Fruit fly (Drosophila melanogaster) whole organism, embryonic: Measurements from ENCODE around the gene CG7557.

Experiments used
- Ada2b ChIP-seq: fragments of 200-800 bp; sonication (Bioruptor generic); IDR thresholded peaks from 2 replicates; pipeline ENCODE4 v1.3.6; 2022; ENCODE audit warnings: missing biosample characterization, missing genetic modification characterization
- Antp ChIP-seq: fragments of 200-800 bp; sonication (Bioruptor generic); optimal IDR thresholded peaks from 3 replicates; lab custom pipeline; 2016; ENCODE audit warnings: missing biosample characterization, missing genetic modification characterization
- CG10654 ChIP-seq: fragments of 200-800 bp; sonication (Bioruptor generic); optimal IDR thresholded peaks from 2 replicates; lab custom pipeline; 2016; ENCODE audit warnings: missing biosample characterization, missing genetic modification characterization
- CG11504 ChIP-seq: fragments of 200-800 bp; sonication (Bioruptor generic); optimal IDR thresholded peaks from 3 replicates; lab custom pipeline; 2019; ENCODE audit warnings: missing biosample characterization, mild to moderate bottlenecking, missing genetic modification characterization, moderate library complexity
- CG11696 ChIP-seq: fragments of 200-800 bp; sonication (Bioruptor generic); IDR thresholded peaks from 2 replicates; pipeline ENCODE4 v1.3.6; 2022; ENCODE audit warnings: missing biosample characterization, missing genetic modification characterization
- CG13123 ChIP-seq: fragments of 200-800 bp; sonication (Bioruptor generic); optimal IDR thresholded peaks from 2 replicates; lab custom pipeline; 2016; ENCODE audit warnings: missing biosample characterization, missing genetic modification characterization
- CG15011 ChIP-seq: fragments of 200-800 bp; sonication (Bioruptor generic); optimal IDR thresholded peaks from 3 replicates; lab custom pipeline; 2018; ENCODE audit warnings: missing biosample characterization, mild to moderate bottlenecking, missing genetic modification characterization
- CG15073 ChIP-seq: fragments of 200-800 bp; sonication (Bioruptor generic); optimal IDR thresholded peaks from 2 replicates; lab custom pipeline; 2016; ENCODE audit warnings: missing biosample characterization, missing genetic modification characterization
- CG16813 ChIP-seq: fragments of 200-800 bp; sonication (Bioruptor generic); IDR thresholded peaks from 3 replicates; pipeline ENCODE4 v1.3.6; 2022; ENCODE audit warnings: missing biosample characterization, missing genetic modification characterization; ENCODE audit not compliant: partially characterized antibody
- CG17385 ChIP-seq: fragments of 200-800 bp; sonication (Bioruptor generic); optimal IDR thresholded peaks from 3 replicates; lab custom pipeline; 2018; ENCODE audit warnings: missing biosample characterization, mild to moderate bottlenecking, missing genetic modification characterization
- CG1832 ChIP-seq: fragments of 200-800 bp; sonication (Bioruptor generic); optimal IDR thresholded peaks from 2 replicates; lab custom pipeline; 2017; ENCODE audit warnings: missing biosample characterization, mild to moderate bottlenecking, missing genetic modification characterization, inconsistent platforms
- CG18599 ChIP-seq: fragments of 200-800 bp; sonication (Bioruptor generic); optimal IDR thresholded peaks from 3 replicates; lab custom pipeline; 2017; ENCODE audit warnings: missing biosample characterization, missing genetic modification characterization, mild to moderate bottlenecking, moderate library complexity, missing genetic modification reagents
- CG2712 ChIP-seq: fragments of 200-800 bp; optimal IDR thresholded peaks from 3 replicates; lab custom pipeline; 2019; ENCODE audit warnings: missing biosample characterization, mild to moderate bottlenecking, missing genetic modification characterization, moderate library complexity
- CG32532 ChIP-seq: fragments of 200-800 bp; sonication (Bioruptor generic); IDR thresholded peaks from 2 replicates; pipeline ENCODE4 v1.3.6; 2022; ENCODE audit warnings: missing biosample characterization, missing genetic modification characterization
- CG32772 ChIP-seq: fragments of 200-800 bp; sonication (Bioruptor generic); IDR thresholded peaks from 2 replicates; pipeline ENCODE4 v1.3.6; 2022; ENCODE audit warnings: missing biosample characterization, missing genetic modification characterization
- CG34224 ChIP-seq: fragments of 200-800 bp; sonication (Bioruptor generic); IDR thresholded peaks from 3 replicates; pipeline ENCODE4 v1.3.6; 2022; ENCODE audit warnings: missing biosample characterization, missing genetic modification characterization; ENCODE audit not compliant: partially characterized antibody
- CG4404 ChIP-seq: fragments of 200-800 bp; sonication (Bioruptor generic); IDR thresholded peaks from 2 replicates; pipeline ENCODE4 v1.3.6; 2022; ENCODE audit warnings: missing biosample characterization, missing genetic modification characterization
- CG4424 ChIP-seq: fragments of 200-800 bp; sonication (Bioruptor generic); optimal IDR thresholded peaks from 3 replicates; lab custom pipeline; 2016; ENCODE audit warnings: missing biosample characterization, missing genetic modification characterization
- CG5180 ChIP-seq: fragments of 200-800 bp; sonication (Bioruptor generic); optimal IDR thresholded peaks from 3 replicates; lab custom pipeline; 2017; ENCODE audit warnings: missing biosample characterization, missing genetic modification characterization, mild to moderate bottlenecking, moderate library complexity, missing genetic modification reagents
- CG6791 ChIP-seq: fragments of 200-800 bp; sonication (Bioruptor generic); IDR thresholded peaks from 3 replicates; pipeline ENCODE4 v1.3.6; 2022; ENCODE audit warnings: missing biosample characterization, missing genetic modification characterization; ENCODE audit not compliant: partially characterized antibody
- CG7271 ChIP-seq: fragments of 200-800 bp; sonication (Bioruptor generic); optimal IDR thresholded peaks from 2 replicates; lab custom pipeline; 2018; ENCODE audit warnings: missing biosample characterization, mild to moderate bottlenecking, missing genetic modification characterization, moderate library complexity
- CG7556 ChIP-seq: fragments of 200-800 bp; sonication (Bioruptor generic); optimal IDR thresholded peaks from 2 replicates; lab custom pipeline; 2017; ENCODE audit warnings: missing biosample characterization, mild to moderate bottlenecking, missing genetic modification characterization
- CG9215 ChIP-seq: fragments of 200-800 bp; sonication (Bioruptor generic); IDR thresholded peaks from 2 replicates; pipeline ENCODE4 v1.3.6; 2022; ENCODE audit warnings: missing biosample characterization, missing genetic modification characterization
- CTCF ChIP-seq: fragments of 200-800 bp; sonication (Bioruptor generic); optimal IDR thresholded peaks from 2 replicates; lab custom pipeline; 2017; ENCODE audit warnings: missing biosample characterization, mild to moderate bottlenecking, missing genetic modification characterization, moderate library complexity
- CoRest ChIP-seq: fragments of 200-800 bp; sonication (Bioruptor generic); optimal IDR thresholded peaks from 3 replicates; lab custom pipeline; 2018; ENCODE audit warnings: missing biosample characterization, mild to moderate bottlenecking, missing genetic modification characterization, moderate library complexity
- Dek ChIP-seq: fragments of 200-800 bp; sonication (Bioruptor generic); optimal IDR thresholded peaks from 3 replicates; lab custom pipeline; 2019; ENCODE audit warnings: missing biosample characterization, mild to moderate bottlenecking, missing genetic modification characterization, moderate library complexity
- Neu2 ChIP-seq: fragments of 200-800 bp; sonication (Bioruptor generic); optimal IDR thresholded peaks from 3 replicates; lab custom pipeline; 2016; ENCODE audit warnings: missing biosample characterization, missing genetic modification characterization, borderline replicate concordance
- Optix ChIP-seq: fragments of 200-800 bp; sonication (Bioruptor generic); IDR thresholded peaks from 3 replicates; pipeline ENCODE4 v1.3.6; 2022; ENCODE audit warnings: missing biosample characterization, missing genetic modification characterization
- Ptx1 ChIP-seq: fragments of 200-800 bp; sonication (Bioruptor generic); IDR thresholded peaks from 2 replicates; pipeline ENCODE4 v1.3.6; 2022; ENCODE audit warnings: missing biosample characterization, missing genetic modification characterization
- Sry-β ChIP-seq: fragments of 200-800 bp; sonication (Bioruptor generic); optimal IDR thresholded peaks from 2 replicates; lab custom pipeline; 2018; ENCODE audit warnings: missing biosample characterization, mild to moderate bottlenecking, missing genetic modification characterization, moderate library complexity
- Usf ChIP-seq: fragments of 200-800 bp; sonication (Bioruptor generic); optimal IDR thresholded peaks from 2 replicates; lab custom pipeline; 2017; ENCODE audit warnings: missing genotype, missing biosample characterization, missing genetic modification characterization
- ap ChIP-seq: fragments of 200-800 bp; sonication (Bioruptor generic); IDR thresholded peaks from 2 replicates; pipeline ENCODE4 v1.3.6; 2022; ENCODE audit warnings: missing biosample characterization, missing genetic modification characterization
- ato ChIP-seq: fragments of 200-800 bp; sonication (Bioruptor generic); IDR thresholded peaks from 2 replicates; pipeline ENCODE4 v1.3.6; 2022; ENCODE audit warnings: missing biosample characterization, missing genetic modification characterization; ENCODE audit not compliant: partially characterized antibody
- bab2 ChIP-seq: fragments of 200-800 bp; sonication (Bioruptor generic); optimal IDR thresholded peaks from 2 replicates; lab custom pipeline; 2016; ENCODE audit warnings: missing biosample characterization, missing genetic modification characterization
- cwo ChIP-seq: fragments of 200-800 bp; sonication (Bioruptor generic); optimal IDR thresholded peaks from 3 replicates; lab custom pipeline; 2017; ENCODE audit warnings: missing biosample characterization, missing genetic modification characterization, mild to moderate bottlenecking, moderate library complexity, missing genetic modification reagents
- dysf ChIP-seq: fragments of 200-800 bp; sonication (Bioruptor generic); IDR thresholded peaks from 3 replicates; pipeline ENCODE4 v1.3.6; 2022; ENCODE audit warnings: missing biosample characterization, missing genetic modification characterization
- ewg ChIP-seq: fragments of 200-800 bp; sonication (Bioruptor generic); optimal IDR thresholded peaks from 3 replicates; lab custom pipeline; 2017; ENCODE audit warnings: mild to moderate bottlenecking, missing biosample characterization, missing genetic modification reagents, missing genetic modification characterization
- ham ChIP-seq: fragments of 200-800 bp; sonication (Bioruptor generic); IDR thresholded peaks from 2 replicates; pipeline ENCODE4 v1.3.6; 2022; ENCODE audit warnings: missing biosample characterization, missing genetic modification characterization
- hth ChIP-seq: fragments of >200 bp; optimal IDR thresholded peaks from 2 replicates; lab custom pipeline; 2017; ENCODE audit warnings: inconsistent platforms
- klu ChIP-seq: fragments of 200-800 bp; sonication (Bioruptor generic); IDR thresholded peaks from 2 replicates; pipeline ENCODE4 v1.3.6; 2022; ENCODE audit warnings: missing biosample characterization, missing genetic modification characterization
- pho ChIP-seq: fragments of 200-800 bp; sonication (Bioruptor generic); optimal IDR thresholded peaks from 2 replicates; lab custom pipeline; 2016; ENCODE audit warnings: missing biosample characterization, missing genetic modification characterization
- pzg ChIP-seq: fragments of 200-800 bp; sonication (Bioruptor generic); optimal IDR thresholded peaks from 3 replicates; lab custom pipeline; 2018; ENCODE audit warnings: missing biosample characterization, mild to moderate bottlenecking, missing genetic modification characterization, moderate library complexity
- ranshi ChIP-seq: fragments of 200-800 bp; sonication (Bioruptor generic); IDR thresholded peaks from 2 replicates; pipeline ENCODE4 v1.3.6; 2022; ENCODE audit warnings: missing biosample characterization, missing genetic modification characterization
- sd ChIP-seq: fragments of 200-800 bp; sonication (Bioruptor generic); optimal IDR thresholded peaks from 3 replicates; lab custom pipeline; 2018; ENCODE audit warnings: missing biosample characterization, mild to moderate bottlenecking, missing genetic modification characterization, moderate library complexity
- vfl ChIP-seq: fragments of 200-800 bp; sonication (Bioruptor generic); optimal IDR thresholded peaks from 2 replicates; lab custom pipeline; 2016; ENCODE audit warnings: missing biosample characterization, missing genetic modification characterization
- wdn ChIP-seq: fragments of 200-800 bp; sonication (Bioruptor generic); IDR thresholded peaks from 2 replicates; pipeline ENCODE4 v1.3.6; 2022; ENCODE audit warnings: missing biosample characterization, missing genetic modification characterization
- yki ChIP-seq: fragments of >200 bp; optimal IDR thresholded peaks from 3 replicates; lab custom pipeline; 2018
- zen2 ChIP-seq: fragments of 200-800 bp; sonication (Bioruptor generic); IDR thresholded peaks from 3 replicates; pipeline ENCODE4 v1.3.6; 2022; ENCODE audit warnings: missing biosample characterization, missing genetic modification characterization; ENCODE audit not compliant: partially characterized antibody

Gene CG7557

dm6 chr3L:11441889-11442782, 2.8 kb upstream of the CG7557 start (continued):
- TF ChIP-seq ham (GFP tag; lab: Robert Waterston, UW), result no peak
- TF ChIP-seq pho (GFP tag; lab: Kevin White, UChicago), result no peak
- no peak for TF ChIP-seq Antp (GFP tag; lab: Kevin White, UChicago)
- TF ChIP-seq, all 482 proteins: peak for 42

- no peak for TF ChIP-seq bab2
- no peak for TF ChIP-seq CG11696 (GFP tag; lab: Robert Waterston, UW)
- TF ChIP-seq CG17385 (GFP tag; lab: Kevin White, UChicago), result peak; percentile 2
- TF ChIP-seq CG5180 (GFP tag; lab: Kevin White, UChicago), result no peak
- no peak for TF ChIP-seq Ada2b
- no peak for TF ChIP-seq vfl (GFP tag; lab: Kevin White, UChicago)
- TF ChIP-seq CG9215 (GFP tag; lab: Robert Waterston, UW), result no peak
- no peak for TF ChIP-seq ewg
- TF ChIP-seq sd (tag; lab: Kevin White, UChicago), result no peak
- TF ChIP-seq CG2712 (tag; lab: Kevin White, UChicago), result peak; percentile 66
- TF ChIP-seq CG4424, result no peak
- no peak for TF ChIP-seq CG18599 (GFP tag; lab: Kevin White, UChicago)
- TF ChIP-seq dysf (GFP tag; lab: Robert Waterston, UW), result no peak
- no peak for TF ChIP-seq CG15011
- TF ChIP-seq zen2 (GFP tag; lab: Robert Waterston, UW), result no peak
- TF ChIP-seq ap (GFP tag; lab: Robert Waterston, UW), result no peak
- peak; percentile 82 for TF ChIP-seq Sry-β (GFP tag; lab: Kevin White, UChicago)
- no peak for TF ChIP-seq yki
- peak; percentile 62 for TF ChIP-seq CG11504 (tag; lab: Kevin White, UChicago)
- no peak for TF ChIP-seq Ptx1 (GFP tag; lab: Robert Waterston, UW)
- no peak for TF ChIP-seq CG34224 (GFP tag; lab: Robert Waterston, UW)
- no peak for TF ChIP-seq wdn
- peak; percentile 20 for TF ChIP-seq CG7556
- no peak for TF ChIP-seq pzg (GFP tag; lab: Kevin White, UChicago)
- TF ChIP-seq CG15073 (GFP tag; lab: Kevin White, UChicago), result no peak
- TF ChIP-seq CG13123 (GFP tag; lab: Kevin White, UChicago), result no peak
- no peak for TF ChIP-seq CG7271
- peak; percentile 1 for TF ChIP-seq Dek (tag; lab: Kevin White, UChicago)
- TF ChIP-seq cwo (GFP tag; lab: Kevin White, UChicago), result peak; percentile 9
- TF ChIP-seq CG32772 (GFP tag; lab: Robert Waterston, UW), result no peak
- TF ChIP-seq klu, result no peak
- no peak for TF ChIP-seq Neu2 (GFP tag; lab: Kevin White, UChicago)
- no peak for TF ChIP-seq ato (GFP tag; lab: Robert Waterston, UW)
- TF ChIP-seq Usf (GFP tag; lab: Kevin White, UChicago), result no peak
- TF ChIP-seq CG32532 (GFP tag; lab: Robert Waterston, UW), result no peak
- TF ChIP-seq CTCF, result no peak
- no peak for TF ChIP-seq ranshi
- TF ChIP-seq CG4404 (GFP tag; lab: Robert Waterston, UW), result no peak
- TF ChIP-seq CG16813 (GFP tag; lab: Robert Waterston, UW), result no peak
- no peak for TF ChIP-seq CG1832
- TF ChIP-seq hth (lab: Kevin White, UChicago), result no peak
- TF ChIP-seq CG6791 (GFP tag; lab: Robert Waterston, UW), result no peak
- peak; percentile 40 for TF ChIP-seq CoRest (tag; lab: Kevin White, UChicago)
- TF ChIP-seq CG10654 (GFP tag; lab: Kevin White, UChicago), result no peak
- TF ChIP-seq Optix (GFP tag; lab: Robert Waterston, UW), result no peak
Observed at dm6 chr3L:11443474-11444080, 1.4 kb upstream of the CG7557 start.
